Worm (Caenorhabditis elegans): ENCODE measurements around the gene K10G4.10.

DNA sequence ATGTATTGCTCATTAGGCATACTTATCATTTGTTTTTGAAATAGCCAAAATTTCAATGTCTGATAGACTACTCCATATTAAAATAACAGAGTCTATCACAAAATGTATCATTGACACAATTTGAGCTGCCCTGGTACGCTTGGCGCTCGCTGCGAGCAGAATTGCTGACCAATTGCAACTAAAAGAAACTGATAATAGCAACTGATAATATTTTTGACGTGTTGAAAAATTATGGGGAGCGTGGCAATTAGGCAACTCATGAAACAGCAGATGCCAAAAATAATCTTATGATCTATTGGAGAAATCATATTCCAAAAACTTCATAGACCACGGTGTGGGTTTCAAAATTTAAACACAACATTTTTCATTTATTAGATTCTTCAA is 32.1 kb upstream of the K10G4.10 start:
- no peak for TF ChIP-seq W03F9.2 (tag; optimal IDR thresholded peaks at IDR 0.05)
- TF ChIP-seq him-1 (tag; optimal IDR thresholded peaks at IDR 0.05), result no peak
